Fruit fly (Drosophila melanogaster): ENCODE data around the gene Sur-8.
A peak's percentile ranks its signal among the peaks of the same experiment; 100 is the strongest.

Sur-8 gene

dm6 chr3R:17385329-17386019, 16.8 kb downstream of the Sur-8 start (continued):
- TF ChIP-seq Sox15 (GFP tag; optimal IDR thresholded peaks at IDR 0.05) (no peak), Ets96B (tag; optimal IDR thresholded peaks at IDR 0.05) (peak; percentile 42), CG11902 (GFP tag; optimal IDR thresholded peaks at IDR 0.05) (no peak), fd85E (GFP tag; optimal IDR thresholded peaks at IDR 0.05) (no peak), Gug (GFP tag; IDR thresholded peaks at IDR 0.05) (0 out of 2 replicates have a peak, but pooled peaks have one; percentile 18), net (GFP tag; optimal IDR thresholded peaks at IDR 0.05) (peak; percentile 62), Eip75B (GFP tag; optimal IDR thresholded peaks at IDR 0.05) (peak; percentile 33), Hr4 (GFP tag; optimal IDR thresholded peaks at IDR 0.05) (no peak), fd59A (GFP tag; optimal IDR thresholded peaks at IDR 0.05) (no peak), eg (GFP tag; IDR thresholded peaks at IDR 0.05) (peak; percentile 52), lz (GFP tag; optimal IDR thresholded peaks at IDR 0.05) (peak; percentile 72), Ets21C (GFP tag; optimal IDR thresholded peaks at IDR 0.05) (no peak), salr (GFP tag; optimal IDR thresholded peaks at IDR 0.05) (peak in 1 of 2 experiments; percentile 24), CG16779 (tag; optimal IDR thresholded peaks at IDR 0.05) (no peak), CG6792 (GFP tag; optimal IDR thresholded peaks at IDR 0.05) (peak; percentile 47), CG8319 (GFP tag; optimal IDR thresholded peaks at IDR 0.05) (no peak), CG32006 (GFP tag; optimal IDR thresholded peaks at IDR 0.05) (no peak), esn (GFP tag; optimal IDR thresholded peaks at IDR 0.05) (peak; percentile 76), CG6854 (GFP tag; optimal IDR thresholded peaks at IDR 0.05) (no peak), cyc (GFP tag; optimal IDR thresholded peaks at IDR 0.05) (peak; percentile 62), OdsH (GFP tag; optimal IDR thresholded peaks at IDR 0.05) (peak; percentile 2), Eip93F (GFP tag; optimal IDR thresholded peaks at IDR 0.05) (no peak), pdm3 (GFP tag; optimal IDR thresholded peaks at IDR 0.05) (peak; percentile 32), CG8119 (GFP tag; IDR thresholded peaks at IDR 0.05) (no peak), CG4318 (GFP tag; optimal IDR thresholded peaks at IDR 0.05) (no peak)

dm6 chr3R:17381916-17382315, 20.4 kb downstream of the Sur-8 start:
- TF ChIP-seq salr (GFP tag; optimal IDR thresholded peaks at IDR 0.05): no peak
- TF ChIP-seq CG6854 (GFP tag; optimal IDR thresholded peaks at IDR 0.05): no peak

dm6 chr3R:17379742-17380141, 22.6 kb downstream of the Sur-8 start, which contains the start of gene lute:
lute (plus strand) TSS chr3R:17379944.
- peak; percentile 59 for TF ChIP-seq Eip78C (GFP tag)
- 0 out of 3 replicates have a peak, but pooled peaks have one; percentile 24 for TF ChIP-seq CG6163 (GFP tag; IDR thresholded peaks at IDR 0.05)
- peak; percentile 4 for TF ChIP-seq Sox102F (GFP tag; optimal IDR thresholded peaks at IDR 0.05)
- TF ChIP-seq eg (GFP tag; IDR thresholded peaks at IDR 0.05): no peak
- no peak for TF ChIP-seq Met (GFP tag; optimal IDR thresholded peaks at IDR 0.05)
- no peak for TF ChIP-seq achi (GFP tag; optimal IDR thresholded peaks at IDR 0.05)

- no peak for TF ChIP-seq Blimp-1 (GFP tag; optimal IDR thresholded peaks at IDR 0.05)
- TF ChIP-seq eg (GFP tag; IDR thresholded peaks at IDR 0.05): 0 out of 3 replicates have a peak, but pooled peaks have one; percentile 22
- no peak for TF ChIP-seq achi (GFP tag; optimal IDR thresholded peaks at IDR 0.05)
- TF ChIP-seq CG11902 (GFP tag; optimal IDR thresholded peaks at IDR 0.05): no peak
- peak; percentile 58 for TF ChIP-seq svp (GFP tag)
- TF ChIP-seq Hr4 (GFP tag; optimal IDR thresholded peaks at IDR 0.05): no peak
- TF ChIP-seq Smox (GFP tag; optimal IDR thresholded peaks at IDR 0.05): no peak
- TF ChIP-seq Eip75B (GFP tag; optimal IDR thresholded peaks at IDR 0.05): no peak
Observed at dm6 chr3R:17379051-17379450, 23.3 kb downstream of the Sur-8 start.

- TF ChIP-seq salr (GFP tag; optimal IDR thresholded peaks at IDR 0.05) (no peak), Blimp-1 (GFP tag; optimal IDR thresholded peaks at IDR 0.05) (peak; percentile 9)
Observed at dm6 chr3R:17377503-17377902, 24.8 kb downstream of the Sur-8 start.

Data from whole organism, prepupa.